Fruit fly (Drosophila melanogaster) whole organism, wandering third instar larva: ENCODE data around the gene CCAP-R.

ENCODE experiments used
- CG32264 ChIP-seq: fragments of 200-800 bp; sonication (Bioruptor generic); optimal IDR thresholded peaks from 2 replicates; lab custom pipeline; 2016; ENCODE audit warnings: missing biosample characterization, missing genetic modification characterization
- CG9705 ChIP-seq: fragments of 200-800 bp; sonication (Bioruptor generic); optimal IDR thresholded peaks from 2 replicates; lab custom pipeline; 2018; ENCODE audit warnings: missing biosample characterization, mild to moderate bottlenecking, missing genetic modification characterization
- CrebA ChIP-seq: fragments of 200-800 bp; sonication (Bioruptor generic); optimal IDR thresholded peaks from 2 replicates; lab custom pipeline; 2016; ENCODE audit warnings: missing biosample characterization, mild to moderate bottlenecking, missing genetic modification characterization, borderline replicate concordance
- Dfd ChIP-seq: fragments of >200 bp; optimal IDR thresholded peaks from 2 replicates; lab custom pipeline; 2017; ENCODE audit warnings: missing biosample characterization, missing genetic modification characterization
- Dif ChIP-seq: fragments of 200-275, 200-300 bp; sonication (Bioruptor generic); optimal IDR thresholded peaks from 2 replicates; lab custom pipeline; 2018; ENCODE audit warnings: missing biosample characterization, missing genetic modification characterization; ENCODE audit not compliant: partially characterized antibody
- Hnf4 ChIP-seq: fragments of 200-800 bp; sonication (Bioruptor generic); optimal IDR thresholded peaks from 2 replicates; lab custom pipeline; 2016; ENCODE audit warnings: missing biosample characterization, mild to moderate bottlenecking, missing genetic modification characterization
- Hr78 ChIP-seq: fragments of >200 bp; optimal IDR thresholded peaks from 2 replicates; lab custom pipeline; 2017; ENCODE audit warnings: missing biosample characterization, missing genetic modification characterization
- Hr83 ChIP-seq: fragments of 200-300 bp; sonication (Bioruptor generic); optimal IDR thresholded peaks from 2 replicates; lab custom pipeline; 2016; ENCODE audit warnings: missing biosample characterization, mild to moderate bottlenecking, missing genetic modification characterization, moderate library complexity; ENCODE audit not compliant: poor library complexity, severe bottlenecking
- Jra ChIP-seq: sonication (Bioruptor generic); optimal IDR thresholded peaks from 2 replicates; lab custom pipeline; 2016; ENCODE audit warnings: missing biosample characterization, missing genetic modification characterization
- Mio ChIP-seq: sonication (Bioruptor generic); optimal IDR thresholded peaks from 2 replicates; lab custom pipeline; 2016; ENCODE audit warnings: missing biosample characterization, missing genetic modification characterization
- OdsH ChIP-seq: fragments of 200-800 bp; sonication (Bioruptor generic); optimal IDR thresholded peaks from 2 replicates; lab custom pipeline; 2016; ENCODE audit warnings: missing biosample characterization, mild to moderate bottlenecking, missing genetic modification characterization
- Rel ChIP-seq, 2 experiments: fragments of 200-800 bp; sonication (Bioruptor generic) in 1 of 2; optimal IDR thresholded peaks; 2 replicates in 1 of 2; 3 replicates in 1 of 2; lab custom pipeline; 2016 to 2019; ENCODE audit warnings: mild to moderate bottlenecking in 2 of 2, missing biosample characterization in 2 of 2, missing genetic modification characterization in 2 of 2, moderate library complexity in 1 of 2
- Sp1 ChIP-seq: fragments of 200-800 bp; sonication (Bioruptor generic); optimal IDR thresholded peaks from 3 replicates; lab custom pipeline; 2019; ENCODE audit warnings: missing biosample characterization, mild to moderate bottlenecking, missing genetic modification characterization, moderate library complexity
- Vsx2 ChIP-seq: fragments of 200-300, 225-300 bp; sonication (Bioruptor generic); optimal IDR thresholded peaks from 2 replicates; lab custom pipeline; 2018; ENCODE audit warnings: missing biosample characterization, missing genetic modification characterization; ENCODE audit not compliant: partially characterized antibody
- br ChIP-seq: fragments of 200-800 bp; sonication (Bioruptor generic); optimal IDR thresholded peaks from 2 replicates; lab custom pipeline; 2016; ENCODE audit warnings: missing biosample characterization, missing genetic modification characterization
- brk ChIP-seq: fragments of 200-800 bp; sonication (Bioruptor generic); optimal IDR thresholded peaks from 2 replicates; lab custom pipeline; 2016; ENCODE audit warnings: missing biosample characterization, mild to moderate bottlenecking, missing genetic modification characterization
- dl ChIP-seq, 2 experiments: fragments of 175-275, 200-275 bp in 1 of 2; fragments of 200-275 bp in 1 of 2; sonication (Bioruptor generic); optimal IDR thresholded peaks; lab custom pipeline; 2018; ENCODE audit warnings: mild to moderate bottlenecking in 2 of 2, missing biosample characterization in 2 of 2, missing genetic modification characterization in 2 of 2, moderate library complexity in 2 of 2; ENCODE audit not compliant: partially characterized antibody in 2 of 2, insufficient read depth in 1 of 2
- dsf ChIP-seq: sonication (Bioruptor generic); optimal IDR thresholded peaks from 2 replicates; lab custom pipeline; 2016; ENCODE audit warnings: missing biosample characterization, missing genetic modification characterization, borderline replicate concordance
- ey ChIP-seq: fragments of 200-800 bp; sonication (Bioruptor generic); optimal IDR thresholded peaks from 2 replicates; lab custom pipeline; 2016; ENCODE audit warnings: missing biosample characterization, missing genetic modification characterization
- foxo ChIP-seq, 2 experiments: fragments of 200-800 bp; sonication (Bioruptor generic); optimal IDR thresholded peaks; 2 replicates in 1 of 2; 3 replicates in 1 of 2; lab custom pipeline; 2016 to 2017; ENCODE audit warnings: missing biosample characterization in 2 of 2, missing genetic modification characterization in 2 of 2
- fru ChIP-seq: fragments of 200-800 bp; sonication (Bioruptor generic); optimal IDR thresholded peaks from 3 replicates; lab custom pipeline; 2016; ENCODE audit warnings: missing biosample characterization, mild to moderate bottlenecking, missing genetic modification characterization
- h ChIP-seq: fragments of 200-800 bp; sonication (Bioruptor generic); optimal IDR thresholded peaks from 3 replicates; lab custom pipeline; 2016; ENCODE audit warnings: missing biosample characterization, mild to moderate bottlenecking, missing genetic modification characterization
- jim ChIP-seq: fragments of 175-275, 200-325 bp; sonication (Bioruptor generic); optimal IDR thresholded peaks from 2 replicates; lab custom pipeline; 2016; ENCODE audit warnings: missing biosample characterization, mild to moderate bottlenecking, missing genetic modification characterization
- lola ChIP-seq: fragments of >200 bp; optimal IDR thresholded peaks from 2 replicates; lab custom pipeline; 2017; ENCODE audit warnings: missing biosample characterization, missing genetic modification characterization
- psq ChIP-seq: fragments of 200-800 bp; sonication (Bioruptor generic); optimal IDR thresholded peaks from 3 replicates; lab custom pipeline; 2017; ENCODE audit warnings: missing biosample characterization, mild to moderate bottlenecking, missing genetic modification characterization, moderate library complexity
- rgr ChIP-seq: fragments of 200-800 bp; sonication (Bioruptor generic); optimal IDR thresholded peaks from 3 replicates; lab custom pipeline; 2016; ENCODE audit warnings: missing biosample characterization, mild to moderate bottlenecking, missing genetic modification characterization
- sage ChIP-seq: fragments of 200-800 bp; sonication (Bioruptor generic); optimal IDR thresholded peaks from 2 replicates; lab custom pipeline; 2016; ENCODE audit warnings: missing biosample characterization, mild to moderate bottlenecking, missing genetic modification characterization
- sv ChIP-seq: fragments of 200-800 bp; sonication (Bioruptor generic); optimal IDR thresholded peaks from 3 replicates; lab custom pipeline; 2016; ENCODE audit warnings: missing biosample characterization, missing genetic modification characterization
- tai ChIP-seq: sonication (Bioruptor generic); optimal IDR thresholded peaks from 2 replicates; lab custom pipeline; 2016; ENCODE audit warnings: missing biosample characterization, missing genetic modification characterization
- usp ChIP-seq: fragments of >200 bp; optimal IDR thresholded peaks from 2 replicates; lab custom pipeline; 2017; ENCODE audit warnings: missing biosample characterization, missing genetic modification characterization
- woc ChIP-seq: sonication (Bioruptor generic); optimal IDR thresholded peaks from 2 replicates; lab custom pipeline; 2016; ENCODE audit warnings: missing biosample characterization, mild to moderate bottlenecking, missing genetic modification characterization

CCAP-R gene

DNA sequence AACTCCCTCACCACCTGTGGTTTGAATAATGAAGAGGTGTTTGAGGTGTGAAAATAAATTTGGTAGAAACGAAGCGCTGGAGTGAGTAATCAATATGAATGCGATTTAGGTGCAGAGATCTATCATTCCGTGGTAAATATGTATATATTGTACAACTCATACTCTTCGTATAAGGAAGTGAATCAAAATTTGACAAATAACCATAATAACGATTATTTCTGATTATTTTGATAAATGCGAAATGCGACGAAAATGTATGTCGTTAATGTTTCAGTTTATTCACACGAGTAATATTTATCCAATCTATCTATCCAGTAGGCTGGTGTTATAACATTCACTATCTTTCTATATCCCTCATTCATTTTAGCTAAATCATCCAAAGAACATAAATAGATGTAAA is 2.9 kb upstream of the CCAP-R start, which contains the start of gene CG14540:
TSS of gene CG14540 (plus strand) at position 301 of the 400 bp plus-strand sequence.
- TF ChIP-seq rgr (no peak), CrebA (GFP tag; lab: Kevin White, UChicago) (no peak), Vsx2 (GFP tag; lab: Kevin White, UChicago) (no peak), h (GFP tag; lab: Kevin White, UChicago) (no peak), usp (GFP tag; lab: Kevin White, UChicago) (no peak), Hnf4 (GFP tag; lab: Kevin White, UChicago) (no peak), Mio (no peak), Hr78 (no peak), br (no peak), brk (GFP tag; lab: Kevin White, UChicago) (no peak)

dm6 chr3R:25941310-25941709 is 14.8 kb downstream of the CCAP-R start:
- TF ChIP-seq Dfd (GFP tag; lab: Kevin White, UChicago) (peak; percentile 54), dsf (GFP tag; lab: Kevin White, UChicago) (no peak)

- TF ChIP-seq Vsx2 (GFP tag; lab: Kevin White, UChicago) (no peak), Jra (no peak), woc (GFP tag; lab: Kevin White, UChicago) (no peak), OdsH (GFP tag; lab: Kevin White, UChicago) (no peak), lola (GFP tag; lab: Kevin White, UChicago) (no peak), Mio (no peak), Rel (GFP tag; optimal IDR thresholded peaks at IDR 0.05; lab: Kevin White, UChicago) (no peak), Rel (tag; optimal IDR thresholded peaks at IDR 0.05; lab: Kevin White, UChicago) (no peak), CG9705 (no peak), Hr78 (no peak), sage (GFP tag; lab: Kevin White, UChicago) (no peak), h (GFP tag; lab: Kevin White, UChicago) (no peak), foxo (GFP tag; optimal IDR thresholded peaks at IDR 0.05; lab: Kevin White, UChicago) (no peak), fru (GFP tag; lab: Kevin White, UChicago) (no peak)
Measured at dm6 chr3R:25922534-25922933, 33.5 kb downstream of the CCAP-R start, which contains the start of gene CG14546. Gene CG14546, minus strand, starts transcription at chr3R:25922634.

dm6 chr3R:25919912-25920311 is 36.2 kb downstream of the CCAP-R start:
- TF ChIP-seq Dif (GFP tag; lab: Kevin White, UChicago) (no peak), dl (GFP tag; optimal IDR thresholded peaks at IDR 0.05; lab: Kevin White, UChicago; ENCODE audit: insufficient read depth in 1 of 2, partially characterized antibody in 2 of 2) (no peak)

DNA sequence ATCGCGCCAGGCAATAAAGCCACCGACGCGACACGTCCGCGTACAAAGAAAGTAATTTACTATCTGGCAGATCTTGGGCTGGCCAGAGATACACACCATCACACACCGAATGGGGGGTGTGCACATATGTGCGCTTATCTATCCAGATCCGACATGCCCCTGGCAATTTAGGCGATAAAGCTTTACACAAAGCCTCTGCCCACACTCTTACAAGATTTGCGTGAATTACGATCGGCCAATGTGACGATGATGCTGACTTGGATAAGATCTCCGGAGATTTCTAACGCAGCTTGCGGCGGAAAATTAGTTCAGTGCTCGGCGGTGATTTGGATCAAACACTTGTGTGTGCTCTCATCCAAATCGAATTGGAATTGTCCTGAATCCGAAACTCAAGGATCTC is 49.3 kb downstream of the CCAP-R start, which contains the start of gene kumpel:
TSS of gene kumpel (plus strand) at position 301 of the 400 bp plus-strand sequence.
- TF ChIP-seq Hr83 (GFP tag; lab: Kevin White, UChicago) (no peak), jim (GFP tag; lab: Kevin White, UChicago) (no peak), foxo (GFP tag; optimal IDR thresholded peaks at IDR 0.05; lab: Kevin White, UChicago) (no peak), psq (GFP tag; lab: Kevin White, UChicago) (no peak), tai (GFP tag; lab: Kevin White, UChicago) (no peak), CG32264 (GFP tag; lab: Kevin White, UChicago) (no peak), rgr (no peak), fru (GFP tag; lab: Kevin White, UChicago) (no peak), sage (GFP tag; lab: Kevin White, UChicago) (no peak), CrebA (GFP tag; lab: Kevin White, UChicago) (no peak), Rel (GFP tag; optimal IDR thresholded peaks at IDR 0.05; lab: Kevin White, UChicago) (no peak), Rel (tag; optimal IDR thresholded peaks at IDR 0.05; lab: Kevin White, UChicago) (no peak), Hr78 (no peak), Mio (no peak), Sp1 (GFP tag; lab: Kevin White, UChicago) (no peak), Dfd (GFP tag; lab: Kevin White, UChicago) (no peak), Dif (GFP tag; lab: Kevin White, UChicago) (no peak), brk (GFP tag; lab: Kevin White, UChicago) (no peak), lola (GFP tag; lab: Kevin White, UChicago) (no peak), ey (no peak), sv (no peak)
